Worm (Caenorhabditis elegans) whole organism, L4/young adult: ENCODE results near the gene T05B9.1.

Experiments
- W03F9.2 ChIP-seq: fragments of 150-350 bp; optimal IDR thresholded peaks from 2 replicates; lab custom pipeline; 2014; ENCODE audit warnings: missing biosample characterization, missing genetic modification characterization
- dao-5 ChIP-seq: sonication (generic microtip); optimal IDR thresholded peaks from 2 replicates; lab custom pipeline; 2016; ENCODE audit warnings: missing genotype, missing genetic modification characterization, moderate library complexity, missing compliant biosample characterization
- him-1 ChIP-seq: sonication (generic microtip); optimal IDR thresholded peaks from 2 replicates; lab custom pipeline; 2016; ENCODE audit warnings: missing genotype, missing genetic modification reagents, missing genetic modification characterization, missing compliant biosample characterization

The T05B9.1 gene

DNA sequence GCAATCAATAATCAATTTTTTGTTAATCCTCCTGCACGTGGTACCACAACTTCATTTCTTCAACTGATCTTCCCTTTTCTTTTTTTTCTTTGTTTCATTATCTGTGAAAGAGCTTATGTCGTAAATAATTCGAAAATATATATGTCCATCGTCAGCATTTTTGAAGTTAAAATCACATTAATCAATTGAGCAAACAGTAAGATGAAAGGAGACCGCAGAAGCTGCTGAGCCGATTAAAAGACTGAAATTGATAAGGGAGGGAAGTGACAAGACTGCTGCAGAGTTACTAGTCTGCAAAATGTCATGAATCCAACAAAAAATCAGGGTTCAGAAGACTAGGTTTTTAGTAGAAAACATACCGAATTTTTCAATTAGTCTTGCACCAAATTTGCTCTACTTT is 22.8 kb upstream of the T05B9.1 start:
- TF ChIP-seq dao-5 (tag; lab: Kevin White, UChicago) (no peak), W03F9.2 (tag; lab: Kevin White, UChicago) (no peak), him-1 (tag; lab: Kevin White, UChicago) (no peak)

DNA sequence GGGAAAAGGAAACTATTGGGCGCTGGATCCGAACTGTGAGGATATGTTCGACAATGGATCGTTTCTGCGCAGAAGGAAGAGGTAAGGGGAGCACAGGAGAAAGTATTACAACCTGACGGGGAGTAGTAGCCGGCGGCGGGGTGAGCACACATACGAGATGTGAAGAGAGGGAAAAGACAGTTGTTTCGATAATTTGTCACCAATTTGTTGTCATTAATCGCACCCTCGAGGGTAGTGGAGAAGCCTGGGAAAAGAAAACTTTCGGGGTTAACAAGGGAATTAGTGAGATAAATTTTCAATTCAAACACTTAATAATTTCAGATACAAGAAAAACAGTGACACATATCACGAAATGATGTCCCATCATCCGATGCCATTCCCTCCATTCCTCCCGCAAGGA is 22.0 kb upstream of the T05B9.1 start:
- TF ChIP-seq W03F9.2 (tag; lab: Kevin White, UChicago) (no peak), him-1 (tag; lab: Kevin White, UChicago) (no peak), dao-5 (tag; lab: Kevin White, UChicago) (no peak)

DNA sequence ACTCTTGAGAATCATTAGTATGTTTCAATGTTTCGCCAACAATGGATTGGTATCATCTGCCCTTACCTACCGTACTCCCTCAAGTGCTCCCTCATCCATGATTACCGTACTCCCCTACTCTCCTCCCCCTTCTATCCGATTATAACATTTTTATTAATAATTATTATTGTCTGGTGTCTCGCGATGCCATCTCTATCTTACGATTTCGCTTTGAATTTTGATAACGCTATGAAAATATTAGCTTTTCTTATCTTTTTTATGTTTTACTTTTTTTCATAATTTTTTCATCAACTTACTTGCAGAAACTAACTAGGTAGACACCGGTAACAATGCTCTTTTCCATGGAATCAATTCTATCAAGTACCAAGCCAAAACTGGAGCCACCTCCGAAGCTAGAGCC is 20.7 kb upstream of the T05B9.1 start, which contains the start of gene unc-130:
unc-130 (plus strand) TSS at position 301 of the 400 bp plus-strand sequence.
- no peak for TF ChIP-seq him-1 (tag; lab: Kevin White, UChicago)
- no peak for TF ChIP-seq W03F9.2 (tag; lab: Kevin White, UChicago)
- no peak for TF ChIP-seq dao-5 (tag; lab: Kevin White, UChicago)

DNA sequence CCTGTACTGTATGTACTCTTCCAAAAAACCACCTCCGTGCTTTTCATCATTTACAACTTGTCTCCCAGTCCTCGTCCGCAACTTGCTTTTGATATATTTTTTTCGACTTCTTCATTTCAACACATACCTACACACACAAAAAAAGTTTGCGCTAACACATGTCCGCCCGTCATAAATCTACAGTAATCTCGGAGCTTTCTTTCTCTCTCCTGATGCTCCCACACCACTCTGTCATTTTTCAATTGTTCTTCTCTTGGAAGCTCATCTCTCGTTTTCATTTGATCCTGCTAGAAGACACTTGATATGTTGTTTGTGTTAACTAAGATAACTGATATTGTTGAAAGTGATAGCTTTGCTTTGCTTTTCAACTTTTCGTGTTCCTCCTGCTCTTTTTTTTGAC is 20.2 kb upstream of the T05B9.1 start:
- no peak for TF ChIP-seq dao-5 (tag; lab: Kevin White, UChicago)
- no peak for TF ChIP-seq him-1 (tag; lab: Kevin White, UChicago)

DNA sequence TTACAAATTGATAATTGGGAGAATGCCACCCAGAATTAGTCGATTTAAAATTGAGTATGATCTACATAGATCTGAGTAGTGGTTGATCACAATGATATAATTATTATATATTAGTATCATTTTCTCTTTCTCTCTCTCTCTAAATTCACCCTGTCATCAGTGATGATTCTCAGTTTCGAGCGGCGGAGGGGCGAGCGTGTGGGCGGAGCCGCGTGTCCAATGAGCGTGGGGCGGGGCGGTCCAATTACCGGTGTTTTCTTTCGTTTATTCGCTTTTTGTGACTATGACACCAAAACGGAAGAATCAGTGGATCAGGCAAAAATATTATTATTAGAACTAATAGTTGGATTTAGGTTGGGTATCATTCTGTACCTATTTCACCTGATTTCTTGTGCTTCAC is 19.0 kb upstream of the T05B9.1 start:
- TF ChIP-seq dao-5 (tag; lab: Kevin White, UChicago) (no peak), W03F9.2 (tag; lab: Kevin White, UChicago) (no peak), him-1 (tag; lab: Kevin White, UChicago) (no peak)

DNA sequence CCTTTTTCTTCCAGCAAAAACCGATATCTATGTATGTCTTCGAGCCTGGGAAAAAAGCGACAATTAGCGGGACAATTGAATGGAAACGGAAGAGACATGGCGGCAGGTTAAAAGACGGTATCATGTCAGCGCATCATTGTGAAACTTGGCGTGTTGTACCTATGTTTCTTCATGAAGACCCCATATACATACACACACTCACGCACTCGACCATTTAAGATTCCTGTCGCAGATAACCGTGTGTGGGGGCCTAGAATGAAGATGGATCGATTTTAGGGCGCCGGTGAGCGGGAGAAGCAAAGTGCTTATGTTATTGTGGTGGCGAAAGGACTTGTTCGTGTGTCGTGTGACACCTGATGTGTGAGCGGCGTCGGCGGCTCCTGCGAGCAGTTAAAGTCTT is 15.9 kb upstream of the T05B9.1 start:
- TF ChIP-seq W03F9.2 (tag; lab: Kevin White, UChicago), result no peak
- no peak for TF ChIP-seq dao-5 (tag; lab: Kevin White, UChicago)
- no peak for TF ChIP-seq him-1 (tag; lab: Kevin White, UChicago)

DNA sequence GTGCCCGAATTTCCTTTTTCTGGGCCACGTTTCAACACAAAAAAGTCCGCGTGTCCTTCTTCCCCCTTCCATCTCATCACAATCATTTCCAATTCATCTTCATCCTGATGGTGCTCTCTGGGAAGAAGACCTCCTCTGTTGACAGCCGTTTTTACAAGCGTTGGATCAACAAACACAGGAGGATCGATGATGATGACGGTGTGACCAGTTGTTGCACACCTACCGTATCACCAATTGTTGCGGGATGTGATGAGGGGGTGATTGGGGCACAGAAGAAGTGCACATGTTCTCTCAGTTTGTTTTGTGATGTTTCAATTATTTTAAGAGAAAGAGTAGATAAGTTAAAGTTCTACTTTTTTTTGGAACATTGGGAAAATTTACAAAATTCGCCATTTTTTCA is 14.5 kb upstream of the T05B9.1 start:
- TF ChIP-seq dao-5 (tag; lab: Kevin White, UChicago), result no peak
- no peak for TF ChIP-seq W03F9.2 (tag; lab: Kevin White, UChicago)
- no peak for TF ChIP-seq him-1 (tag; lab: Kevin White, UChicago)

DNA sequence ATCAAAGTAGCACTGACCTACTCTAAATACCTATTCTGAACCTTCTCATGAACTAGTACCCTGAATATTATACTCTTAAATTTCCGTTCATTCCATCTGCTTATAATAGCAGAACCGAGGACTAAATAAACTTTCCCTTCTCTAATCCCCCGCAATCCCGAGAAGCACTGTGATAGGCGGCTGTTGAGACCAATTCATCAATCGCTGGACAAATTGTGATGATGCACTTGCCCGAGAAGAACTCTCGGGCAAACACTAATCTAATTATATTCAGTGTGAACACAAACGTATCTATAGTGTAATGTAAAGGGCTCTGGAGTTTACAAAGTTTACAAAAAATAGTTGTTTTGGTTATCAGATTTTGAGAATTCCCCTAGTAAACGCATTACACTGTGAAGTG is 13.9 kb upstream of the T05B9.1 start:
- no peak for TF ChIP-seq dao-5 (tag; lab: Kevin White, UChicago)
- TF ChIP-seq him-1 (tag; lab: Kevin White, UChicago), result no peak

DNA sequence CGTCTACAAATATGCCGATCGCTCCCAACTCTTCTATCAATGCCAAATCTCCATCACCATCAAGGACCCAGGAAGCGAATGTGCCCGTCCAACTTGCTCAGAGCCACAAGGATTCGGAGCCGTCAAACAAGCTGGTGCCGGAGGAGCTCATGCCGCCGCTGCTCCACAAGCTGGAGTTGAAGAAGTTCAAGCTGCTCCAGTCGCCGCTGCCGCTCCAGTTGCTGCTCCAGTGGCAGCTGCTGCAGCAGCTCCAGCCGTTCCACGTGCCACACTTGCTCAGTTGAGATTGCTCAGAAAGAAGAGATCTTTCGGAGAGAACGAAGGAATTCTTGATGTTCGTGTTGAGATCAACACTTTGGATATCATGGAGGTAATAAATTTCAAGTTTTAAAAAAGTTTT is 9.8 kb upstream of the T05B9.1 start:
- TF ChIP-seq dao-5 (tag; lab: Kevin White, UChicago), result no peak

DNA sequence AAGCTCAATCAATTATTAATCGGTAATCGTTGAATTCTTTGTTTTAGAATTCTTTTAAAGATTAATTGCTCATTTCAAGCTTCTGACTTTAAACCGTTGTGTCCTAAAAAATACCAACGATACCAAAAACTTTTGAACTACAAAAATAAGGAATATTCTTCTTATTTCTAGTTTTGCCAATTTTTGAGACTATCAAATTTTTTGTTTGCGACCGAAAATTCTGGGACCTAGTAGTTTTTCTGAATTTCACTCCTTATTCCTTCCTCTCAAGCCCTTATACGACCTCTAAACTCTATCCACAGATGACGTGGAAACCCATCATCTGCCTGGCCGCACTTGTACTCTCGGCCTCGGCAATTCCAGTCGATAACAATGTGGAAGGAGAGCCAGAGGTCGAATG is 7.8 kb upstream of the T05B9.1 start, which contains the start of gene cut-1:
cut-1 (plus strand) TSS at position 301 of the 400 bp plus-strand sequence.
- TF ChIP-seq dao-5 (tag; lab: Kevin White, UChicago) (no peak), him-1 (tag; lab: Kevin White, UChicago) (no peak), W03F9.2 (tag; lab: Kevin White, UChicago) (no peak)

DNA sequence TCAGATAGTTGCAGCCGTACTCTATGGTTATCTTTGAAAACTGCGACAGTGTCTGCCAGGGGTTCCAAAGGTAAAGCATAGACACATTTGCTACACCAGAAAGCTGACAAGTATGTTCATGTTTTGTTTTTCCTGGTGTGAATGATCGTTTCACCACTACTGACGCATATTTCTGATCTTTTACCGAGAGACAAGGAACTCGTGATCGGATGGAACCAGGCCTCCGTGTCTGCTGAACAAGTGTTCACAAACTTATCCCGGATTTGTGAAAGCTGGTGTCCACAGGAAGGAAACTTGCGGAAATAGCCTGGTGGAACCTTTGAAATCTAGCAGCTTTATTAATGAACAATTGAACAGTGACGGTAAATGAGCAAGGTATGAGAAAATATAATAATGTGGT is 1.2 kb downstream of the T05B9.1 start:
- TF ChIP-seq W03F9.2 (tag; lab: Kevin White, UChicago), result no peak
- no peak for TF ChIP-seq him-1 (tag; lab: Kevin White, UChicago)
- TF ChIP-seq dao-5 (tag; lab: Kevin White, UChicago), result no peak

DNA sequence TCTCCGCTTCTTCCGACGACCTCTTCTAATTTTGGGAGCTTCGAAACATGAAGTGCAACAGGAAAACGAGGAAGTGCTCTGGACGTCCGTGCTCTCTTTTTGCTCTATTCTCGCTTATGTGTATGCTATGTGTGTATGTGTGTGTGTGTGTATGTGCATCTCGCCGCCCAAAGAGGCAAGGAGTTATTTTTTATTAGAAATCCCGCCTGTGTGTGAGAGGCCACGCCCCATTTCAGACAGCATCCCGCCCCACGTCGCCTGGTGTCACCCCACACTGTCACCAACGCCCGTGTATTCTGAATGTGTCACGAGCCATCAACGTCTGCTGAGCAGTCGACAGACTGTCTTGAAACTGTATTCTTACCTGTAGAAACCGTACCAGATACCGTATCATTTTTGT is 5.5 kb downstream of the T05B9.1 start, which contains the start of gene T05B9.2:
T05B9.2 (plus strand) TSS at position 301 of the 400 bp plus-strand sequence.
- TF ChIP-seq dao-5 (tag; lab: Kevin White, UChicago), result no peak
- no peak for TF ChIP-seq him-1 (tag; lab: Kevin White, UChicago)
- no peak for TF ChIP-seq W03F9.2 (tag; lab: Kevin White, UChicago)

DNA sequence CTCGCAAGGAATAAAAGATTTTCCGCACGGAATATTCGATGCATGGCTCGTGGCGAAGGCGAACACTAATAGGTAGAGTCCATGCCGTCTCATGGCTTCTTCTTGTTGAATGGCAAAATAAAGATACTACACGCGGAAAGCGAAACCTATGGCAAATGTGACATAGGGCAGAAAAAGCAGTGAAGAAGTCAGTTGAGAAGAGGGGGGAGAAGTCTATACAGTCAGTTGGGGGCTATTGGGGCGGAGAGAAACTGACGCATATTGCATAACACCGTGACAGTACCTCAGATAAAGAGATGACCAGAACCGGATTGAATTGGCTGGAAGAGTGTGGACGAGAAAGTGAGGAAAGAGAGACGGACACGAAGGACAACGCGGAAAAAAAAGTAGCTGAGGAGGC is 13.6 kb downstream of the T05B9.1 start, which contains the start of gene T06D8.10:
T06D8.10 (minus strand) TSS at position 101 of the 400 bp plus-strand sequence.
- no peak for TF ChIP-seq him-1 (tag; lab: Kevin White, UChicago)
- no peak for TF ChIP-seq dao-5 (tag; lab: Kevin White, UChicago)
- TF ChIP-seq W03F9.2 (tag; lab: Kevin White, UChicago), result no peak

DNA sequence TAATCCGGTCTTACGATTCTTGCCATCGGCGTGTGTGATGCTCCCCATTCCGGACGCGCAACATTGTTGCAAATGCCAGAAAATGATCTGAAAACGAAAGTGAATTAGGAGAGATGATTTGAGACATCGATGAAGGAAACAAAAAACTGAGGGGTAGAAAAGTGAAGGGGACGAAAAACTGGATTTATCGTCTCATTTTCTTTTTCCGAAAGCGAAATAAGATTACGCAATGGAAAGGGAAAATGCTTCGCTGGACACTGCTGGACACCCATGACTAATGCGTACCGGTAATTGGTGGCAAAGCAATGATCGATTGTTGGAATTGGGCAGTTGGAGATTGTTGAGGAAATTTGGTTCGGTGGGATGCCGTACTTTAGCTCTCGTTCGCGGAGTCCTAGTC is 14.5 kb downstream of the T05B9.1 start:
- no peak for TF ChIP-seq dao-5 (tag; lab: Kevin White, UChicago)
- no peak for TF ChIP-seq him-1 (tag; lab: Kevin White, UChicago)
- TF ChIP-seq W03F9.2 (tag; lab: Kevin White, UChicago), result no peak

DNA sequence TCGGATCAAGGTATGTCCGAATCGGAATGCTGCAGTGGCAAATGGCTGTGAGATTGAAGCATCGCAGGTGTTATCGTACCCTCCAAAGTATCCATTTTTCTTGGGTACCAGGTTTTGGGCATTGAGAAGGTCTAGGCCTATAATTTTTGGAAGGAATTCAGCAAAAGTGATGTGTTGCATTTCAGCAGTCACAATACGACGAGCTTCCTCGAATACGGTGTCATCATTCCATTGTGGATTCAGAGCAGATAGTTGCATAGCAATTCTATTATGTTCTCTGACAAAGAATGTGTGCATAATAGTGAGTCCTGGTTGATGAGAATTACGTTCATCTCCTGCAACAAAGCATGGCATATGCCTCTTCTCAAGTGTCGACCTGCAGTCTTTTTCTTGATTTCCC is 18.1 kb downstream of the T05B9.1 start:
- TF ChIP-seq him-1 (tag; lab: Kevin White, UChicago), result no peak
- TF ChIP-seq W03F9.2 (tag; lab: Kevin White, UChicago), result no peak
- TF ChIP-seq dao-5 (tag; lab: Kevin White, UChicago), result no peak
